Fruit fly (Drosophila melanogaster) whole organism, embryonic: Measurements from ENCODE around the gene CG10137.
A peak's percentile ranks its signal among the peaks of the same experiment; 100 is the strongest.

ENCODE experiments used
- Ada2b ChIP-seq: fragments of 200-800 bp; sonication (Bioruptor generic); IDR thresholded peaks from 2 replicates; pipeline ENCODE4 v1.3.6; 2022; ENCODE audit warnings: missing biosample characterization, missing genetic modification characterization
- Aef1 ChIP-seq: fragments of 200-800 bp; sonication (Bioruptor generic); IDR thresholded peaks from 3 replicates; pipeline ENCODE4 v1.3.6; 2022; ENCODE audit warnings: missing biosample characterization, missing genetic modification characterization
- BEAF-32 ChIP-seq: fragments of 200-800 bp; sonication (Bioruptor generic); optimal IDR thresholded peaks from 3 replicates; lab custom pipeline; 2017; ENCODE audit warnings: missing biosample characterization, missing genetic modification characterization, mild to moderate bottlenecking, moderate library complexity, missing genetic modification reagents
- CG10267 ChIP-seq: fragments of 200-800 bp; sonication (Bioruptor generic); optimal IDR thresholded peaks from 2 replicates; lab custom pipeline; 2018; ENCODE audit warnings: missing biosample characterization, mild to moderate bottlenecking, missing genetic modification characterization, moderate library complexity
- CG10654 ChIP-seq: fragments of 200-800 bp; sonication (Bioruptor generic); optimal IDR thresholded peaks from 2 replicates; lab custom pipeline; 2016; ENCODE audit warnings: missing biosample characterization, missing genetic modification characterization
- CG10959 ChIP-seq: fragments of 200-800 bp; sonication (Bioruptor generic); IDR thresholded peaks from 2 replicates; pipeline ENCODE4 v1.3.6; 2022; ENCODE audit warnings: missing biosample characterization, missing genetic modification characterization
- CG11695 ChIP-seq: fragments of 200-800 bp; sonication (Bioruptor generic); IDR thresholded peaks from 3 replicates; pipeline ENCODE4 v1.3.6; 2022; ENCODE audit warnings: missing biosample characterization, missing genetic modification characterization
- CG14050 ChIP-seq: fragments of 200-800 bp; sonication (Bioruptor generic); IDR thresholded peaks from 3 replicates; pipeline ENCODE4 v1.3.6; 2022; ENCODE audit warnings: missing biosample characterization, missing genetic modification characterization
- CG15696 ChIP-seq: fragments of 200-800 bp; sonication (Bioruptor generic); optimal IDR thresholded peaks from 2 replicates; lab custom pipeline; 2019; ENCODE audit warnings: missing biosample characterization, mild to moderate bottlenecking, missing genetic modification characterization, moderate library complexity
- CG1602 ChIP-seq: fragments of 200-800 bp; sonication (Bioruptor generic); optimal IDR thresholded peaks from 3 replicates; lab custom pipeline; 2016; ENCODE audit warnings: missing biosample characterization, missing genetic modification characterization
- CG17361 ChIP-seq: fragments of 200-800 bp; sonication (Bioruptor generic); IDR thresholded peaks from 3 replicates; pipeline ENCODE4 v1.3.6; 2022; ENCODE audit warnings: missing biosample characterization, missing genetic modification characterization
- CG17829 ChIP-seq: fragments of 200-800 bp; optimal IDR thresholded peaks from 2 replicates; lab custom pipeline; 2019; ENCODE audit warnings: missing biosample characterization, mild to moderate bottlenecking, missing genetic modification characterization, moderate library complexity
- CG18011 ChIP-seq: fragments of 200-800 bp; sonication (Bioruptor generic); optimal IDR thresholded peaks from 2 replicates; lab custom pipeline; 2017; ENCODE audit warnings: missing biosample characterization, missing genetic modification characterization, mild to moderate bottlenecking, moderate library complexity, missing genotype
- CG2889 ChIP-seq: fragments of 200-800 bp; sonication (Bioruptor generic); IDR thresholded peaks from 3 replicates; pipeline ENCODE4 v1.3.6; 2022; ENCODE audit warnings: missing biosample characterization, missing genetic modification characterization
- CG31441 ChIP-seq: fragments of 200-800 bp; sonication (Bioruptor generic); IDR thresholded peaks from 2 replicates; pipeline ENCODE4 v1.3.6; 2022; ENCODE audit warnings: missing biosample characterization, missing genetic modification characterization
- CG4424 ChIP-seq: fragments of 200-800 bp; sonication (Bioruptor generic); optimal IDR thresholded peaks from 3 replicates; lab custom pipeline; 2016; ENCODE audit warnings: missing biosample characterization, missing genetic modification characterization
- CG5180 ChIP-seq: fragments of 200-800 bp; sonication (Bioruptor generic); optimal IDR thresholded peaks from 3 replicates; lab custom pipeline; 2017; ENCODE audit warnings: missing biosample characterization, missing genetic modification characterization, mild to moderate bottlenecking, moderate library complexity, missing genetic modification reagents
- CG6791 ChIP-seq: fragments of 200-800 bp; sonication (Bioruptor generic); IDR thresholded peaks from 3 replicates; pipeline ENCODE4 v1.3.6; 2022; ENCODE audit warnings: missing biosample characterization, missing genetic modification characterization; ENCODE audit not compliant: partially characterized antibody
- CG8388 ChIP-seq: fragments of 200-800 bp; sonication (Bioruptor generic); optimal IDR thresholded peaks from 2 replicates; lab custom pipeline; 2019; ENCODE audit warnings: missing biosample characterization, mild to moderate bottlenecking, missing genetic modification characterization, moderate library complexity
- CG9437 ChIP-seq: fragments of 200-800 bp; sonication (Bioruptor generic); optimal IDR thresholded peaks from 2 replicates; lab custom pipeline; 2018; ENCODE audit warnings: missing biosample characterization, mild to moderate bottlenecking, missing genetic modification characterization
- D19A ChIP-seq: fragments of 200-800 bp; optimal IDR thresholded peaks from 3 replicates; lab custom pipeline; 2019; ENCODE audit warnings: missing biosample characterization, mild to moderate bottlenecking, missing genetic modification characterization, moderate library complexity
- Dek ChIP-seq: fragments of 200-800 bp; sonication (Bioruptor generic); optimal IDR thresholded peaks from 3 replicates; lab custom pipeline; 2019; ENCODE audit warnings: missing biosample characterization, mild to moderate bottlenecking, missing genetic modification characterization, moderate library complexity
- Fer1 ChIP-seq: fragments of 200-800 bp; sonication (Bioruptor generic); optimal IDR thresholded peaks from 2 replicates; lab custom pipeline; 2017; ENCODE audit warnings: missing biosample characterization, mild to moderate bottlenecking, missing genetic modification characterization
- H2.0 ChIP-seq: fragments of 200-800 bp; sonication (Bioruptor generic); IDR thresholded peaks from 2 replicates; pipeline ENCODE4 v1.3.6; 2022; ENCODE audit warnings: missing biosample characterization, missing genetic modification characterization
- Hr3 ChIP-seq: fragments of 200-800 bp; sonication (Bioruptor generic); optimal IDR thresholded peaks from 3 replicates; lab custom pipeline; 2016; ENCODE audit warnings: missing biosample characterization, missing genetic modification characterization
- Lpt ChIP-seq: fragments of >200 bp; optimal IDR thresholded peaks from 2 replicates; lab custom pipeline; 2018; ENCODE audit warnings: missing biosample characterization, missing genetic modification characterization
- Med ChIP-seq: fragments of 200-800 bp; sonication (Bioruptor generic); peaks from one replicate; lab custom pipeline; 2016; ENCODE audit warnings: missing biosample characterization, missing genetic modification characterization, mild to moderate bottlenecking, inconsistent platforms, moderate library complexity
- Nf-YA ChIP-seq: fragments of 200-800 bp; sonication (Bioruptor generic); IDR thresholded peaks from 2 replicates; pipeline ENCODE4 v1.3.6; 2022; ENCODE audit warnings: missing biosample characterization, missing genetic modification characterization
- bigmax ChIP-seq: fragments of 200-800 bp; sonication (Bioruptor generic); optimal IDR thresholded peaks from 2 replicates; lab custom pipeline; 2018; ENCODE audit warnings: missing biosample characterization, mild to moderate bottlenecking, missing genetic modification characterization
- br ChIP-seq: fragments of >200 bp; optimal IDR thresholded peaks from 2 replicates; lab custom pipeline; 2017
- chinmo ChIP-seq: fragments of 200-800 bp; sonication (Bioruptor generic); IDR thresholded peaks from 4 replicates; pipeline ENCODE4 v1.3.6; 2022; ENCODE audit warnings: missing biosample characterization, missing genetic modification characterization; ENCODE audit not compliant: partially characterized antibody
- crp ChIP-seq, 2 experiments: fragments of 200-800 bp; sonication (Bioruptor generic); optimal IDR thresholded peaks; 2 replicates in 1 of 2; 3 replicates in 1 of 2; lab custom pipeline; 2017; ENCODE audit warnings: missing biosample characterization in 2 of 2, missing genetic modification characterization in 2 of 2, mild to moderate bottlenecking in 1 of 2, moderate library complexity in 1 of 2
- dan ChIP-seq: fragments of 200-800 bp; sonication (Bioruptor generic); IDR thresholded peaks from 2 replicates; pipeline ENCODE4 v1.3.6; 2022; ENCODE audit warnings: missing biosample characterization, missing genetic modification characterization
- dimm ChIP-seq: fragments of 200-800 bp; sonication (Bioruptor generic); IDR thresholded peaks from 2 replicates; pipeline ENCODE4 v1.3.6; 2022; ENCODE audit warnings: missing biosample characterization, missing genetic modification characterization
- en ChIP-seq: fragments of 200-800 bp; sonication (Bioruptor generic); optimal IDR thresholded peaks from 2 replicates; lab custom pipeline; 2016; ENCODE audit warnings: missing biosample characterization, missing genetic modification characterization
- esg ChIP-seq: fragments of 200-800 bp; sonication (Bioruptor generic); conservative IDR thresholded peaks from 2 replicates; pipeline ENCODE4 v1.3.6; 2022; ENCODE audit warnings: missing biosample characterization, missing genetic modification characterization
- gfzf ChIP-seq: fragments of 200-800 bp; sonication (Bioruptor generic); optimal IDR thresholded peaks from 2 replicates; lab custom pipeline; 2016; ENCODE audit warnings: missing biosample characterization, mild to moderate bottlenecking, missing genetic modification characterization, moderate library complexity
- kah ChIP-seq: fragments of 200-800 bp; sonication (Bioruptor generic); optimal IDR thresholded peaks from 2 replicates; lab custom pipeline; 2018; ENCODE audit warnings: missing biosample characterization, mild to moderate bottlenecking, missing genetic modification characterization
- lilli ChIP-seq: fragments of 200-800 bp; sonication (Bioruptor generic); optimal IDR thresholded peaks from 3 replicates; lab custom pipeline; 2016; ENCODE audit warnings: missing biosample characterization, missing genetic modification characterization
- mam ChIP-seq: fragments of 200-800 bp; sonication (Bioruptor generic); optimal IDR thresholded peaks from 3 replicates; lab custom pipeline; 2016; ENCODE audit warnings: missing biosample characterization, missing genetic modification characterization
- oc ChIP-seq: fragments of 200-800 bp; sonication (Bioruptor generic); optimal IDR thresholded peaks from 2 replicates; lab custom pipeline; 2018; ENCODE audit warnings: missing biosample characterization, mild to moderate bottlenecking, missing genetic modification characterization, moderate library complexity
- odd ChIP-seq: fragments of 200-800 bp; sonication (Bioruptor generic); optimal IDR thresholded peaks from 2 replicates; lab custom pipeline; 2017; ENCODE audit warnings: missing biosample characterization, mild to moderate bottlenecking, missing genetic modification characterization
- pho ChIP-seq: fragments of 200-800 bp; sonication (Bioruptor generic); optimal IDR thresholded peaks from 2 replicates; lab custom pipeline; 2016; ENCODE audit warnings: missing biosample characterization, missing genetic modification characterization
- psq ChIP-seq: fragments of 200-800 bp; sonication (Bioruptor generic); optimal IDR thresholded peaks from 2 replicates; lab custom pipeline; 2017; ENCODE audit warnings: missing biosample characterization, missing genetic modification characterization
- seq ChIP-seq: fragments of 200-800 bp; sonication (Bioruptor generic); IDR thresholded peaks from 2 replicates; pipeline ENCODE4 v1.3.6; 2022; ENCODE audit warnings: missing biosample characterization, missing genetic modification characterization
- so ChIP-seq: fragments of 200-800 bp; sonication (Bioruptor generic); IDR thresholded peaks from 3 replicates; pipeline ENCODE4 v1.3.6; 2022; ENCODE audit warnings: missing biosample characterization, missing genetic modification characterization
- sob ChIP-seq: fragments of 200-800 bp; sonication (Bioruptor generic); IDR thresholded peaks from 2 replicates; pipeline ENCODE4 v1.3.6; 2022; ENCODE audit warnings: missing biosample characterization, missing genetic modification characterization
- stc ChIP-seq: fragments of 200-800 bp; sonication (Bioruptor generic); IDR thresholded peaks from 2 replicates; pipeline ENCODE4 v1.3.6; 2022; ENCODE audit warnings: missing biosample characterization, missing genetic modification characterization
- tin ChIP-seq: fragments of 200-800 bp; sonication (Bioruptor generic); optimal IDR thresholded peaks from 3 replicates; lab custom pipeline; 2016; ENCODE audit warnings: missing biosample characterization, missing genetic modification characterization
- vnd ChIP-seq: fragments of 200-800 bp; sonication (Bioruptor generic); IDR thresholded peaks from 3 replicates; pipeline ENCODE4 v1.3.6; 2022; ENCODE audit warnings: missing biosample characterization, missing genetic modification characterization; ENCODE audit not compliant: partially characterized antibody

The CG10137 gene

dm6 chr2L:19487190-19487589 lies 39.3 kb upstream of the CG10137 start, which contains the start of gene CG13083:
Gene CG13083 (plus strand): TSS chr2L:19487490.
- no peak for TF ChIP-seq CG2889
- TF ChIP-seq CG1602, result no peak
- TF ChIP-seq CG5180 (GFP tag; lab: Kevin White, UChicago), result no peak
- no peak for TF ChIP-seq odd (GFP tag; lab: Kevin White, UChicago)
- no peak for TF ChIP-seq BEAF-32
- TF ChIP-seq CG31441 (GFP tag; lab: Robert Waterston, UW), result no peak
- TF ChIP-seq CG4424 (GFP tag; lab: Kevin White, UChicago), result no peak
- no peak for TF ChIP-seq pho (GFP tag; lab: Kevin White, UChicago)
- TF ChIP-seq chinmo (GFP tag; lab: Robert Waterston, UW), result no peak
- TF ChIP-seq en, result no peak
- TF ChIP-seq bigmax (GFP tag; lab: Kevin White, UChicago), result no peak
- TF ChIP-seq Lpt (GFP tag; lab: Kevin White, UChicago), result no peak
- no peak for TF ChIP-seq H2.0 (GFP tag; lab: Robert Waterston, UW)

- TF ChIP-seq so (GFP tag; lab: Robert Waterston, UW) (no peak), oc (tag; lab: Kevin White, UChicago) (peak; percentile 13), br (lab: Kevin White, UChicago) (no peak), esg (0 out of 2 replicates have a peak, but pooled peaks have one; percentile 32), chinmo (GFP tag; lab: Robert Waterston, UW) (0 out of 4 replicates have a peak, but pooled peaks have one; percentile 43), psq (GFP tag; lab: Kevin White, UChicago) (no peak), gfzf (GFP tag; lab: Kevin White, UChicago) (no peak), CG11695 (GFP tag; lab: Robert Waterston, UW) (0 out of 3 replicates have a peak, but pooled peaks have one; percentile 32), CG17829 (tag; lab: Kevin White, UChicago) (peak; percentile 15), vnd (GFP tag; lab: Robert Waterston, UW) (0 out of 3 replicates have a peak, but pooled peaks have one; percentile 13), CG14050 (GFP tag; lab: Robert Waterston, UW) (no peak), CG10959 (GFP tag; lab: Robert Waterston, UW) (no peak), CG9437 (GFP tag; lab: Kevin White, UChicago) (peak; percentile 28), CG10267 (peak; percentile 32), Hr3 (GFP tag; lab: Kevin White, UChicago) (peak; percentile 57), lilli (GFP tag; lab: Kevin White, UChicago) (peak; percentile 68), stc (GFP tag; lab: Robert Waterston, UW) (peak; percentile 34; the same call in 1 of the 2 replicates), crp (GFP tag; optimal IDR thresholded peaks at IDR 0.05; lab: Kevin White, UChicago) (peak; percentile 29 to 88), Aef1 (0 out of 3 replicates have a peak, but pooled peaks have one; percentile 31), D19A (tag; lab: Kevin White, UChicago) (peak; percentile 41), dan (GFP tag; lab: Robert Waterston, UW) (no peak), CG8388 (GFP tag; lab: Kevin White, UChicago) (peak; percentile 34), tin (GFP tag; lab: Kevin White, UChicago) (peak; percentile 14), kah (peak; percentile 100), Nf-YA (GFP tag; lab: Robert Waterston, UW) (no peak), CG18011 (GFP tag; lab: Kevin White, UChicago) (peak; percentile 71), CG6791 (GFP tag; lab: Robert Waterston, UW) (peak; percentile 64; the same call in 2 of the 3 replicates), mam (GFP tag; lab: Kevin White, UChicago) (peak; percentile 19), Fer1 (peak; percentile 66), CG17361 (GFP tag; lab: Robert Waterston, UW) (no peak; the same call in 1 of the 3 replicates), Dek (tag; lab: Kevin White, UChicago) (peak; percentile 25), sob (GFP tag; lab: Robert Waterston, UW) (no peak), Med (GFP tag; lab: Kevin White, UChicago) (peak; percentile 71), seq (peak; percentile 55; the same call in 1 of the 2 replicates), Ada2b (GFP tag; lab: Robert Waterston, UW) (peak; percentile 12; the same call in 1 of the 2 replicates), CG10654 (GFP tag; lab: Kevin White, UChicago) (peak; percentile 16), dimm (no peak), CG15696 (tag; lab: Kevin White, UChicago) (no peak)
Observed at dm6 chr2L:19489997-19490461, 36.5 kb upstream of the CG10137 start, which contains the start of the genes CG10194 and CG18094. Gene CG10194 (minus strand): TSS chr2L:19490104. Gene CG18094 (plus strand): TSS chr2L:19490262.
